Fruit fly (Drosophila melanogaster) whole organism, wandering third instar larva: ENCODE measurements around the gene Cep97.

ENCODE experiments used
- Abd-B ChIP-seq: fragments of >200 bp; optimal IDR thresholded peaks from 2 replicates; lab custom pipeline; 2017; ENCODE audit warnings: missing biosample characterization, missing genetic modification characterization
- CG32264 ChIP-seq: fragments of 200-800 bp; sonication (Bioruptor generic); optimal IDR thresholded peaks from 2 replicates; lab custom pipeline; 2016; ENCODE audit warnings: missing biosample characterization, missing genetic modification characterization
- CG9705 ChIP-seq: fragments of 200-800 bp; sonication (Bioruptor generic); optimal IDR thresholded peaks from 2 replicates; lab custom pipeline; 2018; ENCODE audit warnings: missing biosample characterization, mild to moderate bottlenecking, missing genetic modification characterization
- Dfd ChIP-seq: fragments of >200 bp; optimal IDR thresholded peaks from 2 replicates; lab custom pipeline; 2017; ENCODE audit warnings: missing biosample characterization, missing genetic modification characterization
- Dif ChIP-seq: fragments of 200-275, 200-300 bp; sonication (Bioruptor generic); optimal IDR thresholded peaks from 2 replicates; lab custom pipeline; 2018; ENCODE audit warnings: missing biosample characterization, missing genetic modification characterization; ENCODE audit not compliant: partially characterized antibody
- GATAd ChIP-seq: sonication (Bioruptor generic); optimal IDR thresholded peaks from 2 replicates; lab custom pipeline; 2016; ENCODE audit warnings: missing biosample characterization, missing genetic modification characterization
- HLH106 ChIP-seq: fragments of 200-800 bp; optimal IDR thresholded peaks from 3 replicates; lab custom pipeline; 2019; ENCODE audit warnings: missing biosample characterization, mild to moderate bottlenecking, missing genetic modification characterization, moderate library complexity
- Hnf4 ChIP-seq: fragments of 200-800 bp; sonication (Bioruptor generic); optimal IDR thresholded peaks from 2 replicates; lab custom pipeline; 2016; ENCODE audit warnings: missing biosample characterization, mild to moderate bottlenecking, missing genetic modification characterization
- Hr78 ChIP-seq: fragments of >200 bp; optimal IDR thresholded peaks from 2 replicates; lab custom pipeline; 2017; ENCODE audit warnings: missing biosample characterization, missing genetic modification characterization
- Hr83 ChIP-seq: fragments of 200-300 bp; sonication (Bioruptor generic); optimal IDR thresholded peaks from 2 replicates; lab custom pipeline; 2016; ENCODE audit warnings: missing biosample characterization, mild to moderate bottlenecking, missing genetic modification characterization, moderate library complexity; ENCODE audit not compliant: poor library complexity, severe bottlenecking
- Jra ChIP-seq: sonication (Bioruptor generic); optimal IDR thresholded peaks from 2 replicates; lab custom pipeline; 2016; ENCODE audit warnings: missing biosample characterization, missing genetic modification characterization
- Mio ChIP-seq: sonication (Bioruptor generic); optimal IDR thresholded peaks from 2 replicates; lab custom pipeline; 2016; ENCODE audit warnings: missing biosample characterization, missing genetic modification characterization
- Myc ChIP-seq: fragments of >200 bp; optimal IDR thresholded peaks from 2 replicates; lab custom pipeline; 2017
- Rel ChIP-seq, 2 experiments: fragments of 200-800 bp; sonication (Bioruptor generic) in 1 of 2; optimal IDR thresholded peaks; 2 replicates in 1 of 2; 3 replicates in 1 of 2; lab custom pipeline; 2016 to 2019; ENCODE audit warnings: mild to moderate bottlenecking in 2 of 2, missing biosample characterization in 2 of 2, missing genetic modification characterization in 2 of 2, moderate library complexity in 1 of 2
- Vsx2 ChIP-seq: fragments of 200-300, 225-300 bp; sonication (Bioruptor generic); optimal IDR thresholded peaks from 2 replicates; lab custom pipeline; 2018; ENCODE audit warnings: missing biosample characterization, missing genetic modification characterization; ENCODE audit not compliant: partially characterized antibody
- br ChIP-seq: fragments of 200-800 bp; sonication (Bioruptor generic); optimal IDR thresholded peaks from 2 replicates; lab custom pipeline; 2016; ENCODE audit warnings: missing biosample characterization, missing genetic modification characterization
- brk ChIP-seq: fragments of 200-800 bp; sonication (Bioruptor generic); optimal IDR thresholded peaks from 2 replicates; lab custom pipeline; 2016; ENCODE audit warnings: missing biosample characterization, mild to moderate bottlenecking, missing genetic modification characterization
- dl ChIP-seq, 2 experiments: fragments of 175-275, 200-275 bp in 1 of 2; fragments of 200-275 bp in 1 of 2; sonication (Bioruptor generic); optimal IDR thresholded peaks; lab custom pipeline; 2018; ENCODE audit warnings: mild to moderate bottlenecking in 2 of 2, missing biosample characterization in 2 of 2, missing genetic modification characterization in 2 of 2, moderate library complexity in 2 of 2; ENCODE audit not compliant: partially characterized antibody in 2 of 2, insufficient read depth in 1 of 2
- dmrt93B ChIP-seq: fragments of 200-800 bp; sonication (Bioruptor generic); optimal IDR thresholded peaks from 2 replicates; lab custom pipeline; 2018; ENCODE audit warnings: missing biosample characterization, mild to moderate bottlenecking, missing genetic modification characterization
- dsf ChIP-seq: sonication (Bioruptor generic); optimal IDR thresholded peaks from 2 replicates; lab custom pipeline; 2016; ENCODE audit warnings: missing biosample characterization, missing genetic modification characterization, borderline replicate concordance
- ey ChIP-seq: fragments of 200-800 bp; sonication (Bioruptor generic); optimal IDR thresholded peaks from 2 replicates; lab custom pipeline; 2016; ENCODE audit warnings: missing biosample characterization, missing genetic modification characterization
- foxo ChIP-seq, 2 experiments: fragments of 200-800 bp; sonication (Bioruptor generic); optimal IDR thresholded peaks; 2 replicates in 1 of 2; 3 replicates in 1 of 2; lab custom pipeline; 2016 to 2017; ENCODE audit warnings: missing biosample characterization in 2 of 2, missing genetic modification characterization in 2 of 2
- fru ChIP-seq: fragments of 200-800 bp; sonication (Bioruptor generic); optimal IDR thresholded peaks from 3 replicates; lab custom pipeline; 2016; ENCODE audit warnings: missing biosample characterization, mild to moderate bottlenecking, missing genetic modification characterization
- h ChIP-seq: fragments of 200-800 bp; sonication (Bioruptor generic); optimal IDR thresholded peaks from 3 replicates; lab custom pipeline; 2016; ENCODE audit warnings: missing biosample characterization, mild to moderate bottlenecking, missing genetic modification characterization
- lola ChIP-seq: fragments of >200 bp; optimal IDR thresholded peaks from 2 replicates; lab custom pipeline; 2017; ENCODE audit warnings: missing biosample characterization, missing genetic modification characterization
- pan ChIP-seq: fragments of >200 bp; optimal IDR thresholded peaks from 2 replicates; lab custom pipeline; 2017
- psq ChIP-seq: fragments of 200-800 bp; sonication (Bioruptor generic); optimal IDR thresholded peaks from 3 replicates; lab custom pipeline; 2017; ENCODE audit warnings: missing biosample characterization, mild to moderate bottlenecking, missing genetic modification characterization, moderate library complexity
- rgr ChIP-seq: fragments of 200-800 bp; sonication (Bioruptor generic); optimal IDR thresholded peaks from 3 replicates; lab custom pipeline; 2016; ENCODE audit warnings: missing biosample characterization, mild to moderate bottlenecking, missing genetic modification characterization
- sage ChIP-seq: fragments of 200-800 bp; sonication (Bioruptor generic); optimal IDR thresholded peaks from 2 replicates; lab custom pipeline; 2016; ENCODE audit warnings: missing biosample characterization, mild to moderate bottlenecking, missing genetic modification characterization
- sv ChIP-seq: fragments of 200-800 bp; sonication (Bioruptor generic); optimal IDR thresholded peaks from 3 replicates; lab custom pipeline; 2016; ENCODE audit warnings: missing biosample characterization, missing genetic modification characterization
- tai ChIP-seq: sonication (Bioruptor generic); optimal IDR thresholded peaks from 2 replicates; lab custom pipeline; 2016; ENCODE audit warnings: missing biosample characterization, missing genetic modification characterization
- usp ChIP-seq: fragments of >200 bp; optimal IDR thresholded peaks from 2 replicates; lab custom pipeline; 2017; ENCODE audit warnings: missing biosample characterization, missing genetic modification characterization
- woc ChIP-seq: sonication (Bioruptor generic); optimal IDR thresholded peaks from 2 replicates; lab custom pipeline; 2016; ENCODE audit warnings: missing biosample characterization, mild to moderate bottlenecking, missing genetic modification characterization

The Cep97 gene

dm6 chr2L:3867474-3868082 is at the start of gene Cep97:
TSS of gene Cep97 (plus strand) at chr2L:3867697.
- no peak for TF ChIP-seq Hr78 (GFP tag; lab: Kevin White, UChicago)
- TF ChIP-seq Hnf4 (GFP tag; lab: Kevin White, UChicago): no peak
- TF ChIP-seq Vsx2 (GFP tag; lab: Kevin White, UChicago): no peak
- TF ChIP-seq h (GFP tag; lab: Kevin White, UChicago): no peak
- TF ChIP-seq tai: no peak
- TF ChIP-seq Abd-B (GFP tag; lab: Kevin White, UChicago): no peak
- TF ChIP-seq Dif: no peak
- no peak for TF ChIP-seq Hr83 (GFP tag; lab: Kevin White, UChicago)
- TF ChIP-seq ey (GFP tag; lab: Kevin White, UChicago): no peak
- TF ChIP-seq foxo (GFP tag; optimal IDR thresholded peaks at IDR 0.05; lab: Kevin White, UChicago): no peak

- TF ChIP-seq Hr78 (GFP tag; lab: Kevin White, UChicago) (no peak), sv (no peak), lola (GFP tag; lab: Kevin White, UChicago) (no peak), dl (GFP tag; optimal IDR thresholded peaks at IDR 0.05; lab: Kevin White, UChicago; ENCODE audit: insufficient read depth in 1 of 2, partially characterized antibody in 2 of 2) (no peak), HLH106 (tag; lab: Kevin White, UChicago) (no peak), ey (GFP tag; lab: Kevin White, UChicago) (no peak), Vsx2 (GFP tag; lab: Kevin White, UChicago) (no peak), CG9705 (GFP tag; lab: Kevin White, UChicago) (no peak), rgr (GFP tag; lab: Kevin White, UChicago) (no peak), CG32264 (GFP tag; lab: Kevin White, UChicago) (no peak), dmrt93B (GFP tag; lab: Kevin White, UChicago) (no peak), Rel (GFP tag; optimal IDR thresholded peaks at IDR 0.05; lab: Kevin White, UChicago) (no peak), Rel (tag; optimal IDR thresholded peaks at IDR 0.05; lab: Kevin White, UChicago) (no peak), Jra (GFP tag; lab: Kevin White, UChicago) (no peak), fru (GFP tag; lab: Kevin White, UChicago) (no peak), woc (GFP tag; lab: Kevin White, UChicago) (no peak), brk (GFP tag; lab: Kevin White, UChicago) (no peak), pan (lab: Kevin White, UChicago) (no peak), foxo (GFP tag; optimal IDR thresholded peaks at IDR 0.05; lab: Kevin White, UChicago) (no peak)
Observed at dm6 chr2L:3818903-3819302, 48.6 kb upstream of the Cep97 start.

- TF ChIP-seq fru (GFP tag; lab: Kevin White, UChicago): no peak
- no peak for TF ChIP-seq pan (lab: Kevin White, UChicago)
- no peak for TF ChIP-seq psq (GFP tag; lab: Kevin White, UChicago)
- TF ChIP-seq lola (GFP tag; lab: Kevin White, UChicago): no peak
- no peak for TF ChIP-seq tai
- TF ChIP-seq Dif: no peak
- TF ChIP-seq Mio (GFP tag; lab: Kevin White, UChicago): no peak
- TF ChIP-seq HLH106 (tag; lab: Kevin White, UChicago): no peak
- TF ChIP-seq sv: no peak
- no peak for TF ChIP-seq Hr78 (GFP tag; lab: Kevin White, UChicago)
- TF ChIP-seq foxo (GFP tag; optimal IDR thresholded peaks at IDR 0.05; lab: Kevin White, UChicago): no peak
- no peak for TF ChIP-seq sage (GFP tag; lab: Kevin White, UChicago)
- TF ChIP-seq Hr83 (GFP tag; lab: Kevin White, UChicago): no peak
- TF ChIP-seq Hnf4 (GFP tag; lab: Kevin White, UChicago): no peak
Observed at dm6 chr2L:3822462-3823065, 44.9 kb upstream of the Cep97 start.

DNA sequence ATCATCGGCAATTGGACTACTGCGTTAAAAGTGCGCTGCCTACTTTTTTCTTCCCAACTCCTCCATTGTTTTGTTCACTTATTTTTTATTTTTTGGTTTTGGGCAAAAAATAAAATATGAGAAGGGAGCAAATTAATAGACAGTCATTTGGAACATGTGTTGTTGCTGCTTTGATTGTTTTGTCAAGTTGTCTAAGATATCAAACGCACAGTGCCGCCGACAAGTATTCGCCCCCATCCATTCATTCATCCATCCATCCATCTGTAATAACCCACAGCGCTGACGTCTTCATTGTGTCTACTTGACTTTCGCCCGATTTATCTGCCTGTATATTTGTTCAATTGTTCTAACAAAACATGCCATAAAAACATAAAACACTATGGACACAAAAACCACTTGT is 43.7 kb upstream of the Cep97 start:
- no peak for TF ChIP-seq ey (GFP tag; lab: Kevin White, UChicago)
- TF ChIP-seq lola (GFP tag; lab: Kevin White, UChicago): no peak
- no peak for TF ChIP-seq pan (lab: Kevin White, UChicago)
- no peak for TF ChIP-seq h (GFP tag; lab: Kevin White, UChicago)
- no peak for TF ChIP-seq psq (GFP tag; lab: Kevin White, UChicago)
- TF ChIP-seq Dfd: no peak
- TF ChIP-seq sage (GFP tag; lab: Kevin White, UChicago): no peak
- TF ChIP-seq usp (GFP tag; lab: Kevin White, UChicago): no peak
- no peak for TF ChIP-seq dsf (GFP tag; lab: Kevin White, UChicago)
- TF ChIP-seq Hnf4 (GFP tag; lab: Kevin White, UChicago): no peak
- TF ChIP-seq Myc (lab: Kevin White, UChicago): no peak
- TF ChIP-seq Rel (GFP tag; optimal IDR thresholded peaks at IDR 0.05; lab: Kevin White, UChicago): no peak
- no peak for TF ChIP-seq Rel (tag; optimal IDR thresholded peaks at IDR 0.05; lab: Kevin White, UChicago)
- TF ChIP-seq Vsx2 (GFP tag; lab: Kevin White, UChicago): no peak
- TF ChIP-seq br: no peak
- no peak for TF ChIP-seq GATAd
